Worm (Caenorhabditis elegans) whole organism, L4 larva: ENCODE data around the gene R10E4.3.

Source experiments
- T20F7.1 ChIP-seq: fragments of 200-800 bp; sonication (Bioruptor generic); optimal IDR thresholded peaks from 2 replicates; lab custom pipeline; 2018; ENCODE audit warnings: mild to moderate bottlenecking, missing genetic modification characterization, missing compliant biosample characterization
- Y105C5A.15 ChIP-seq: fragments of 200-800 bp; sonication (Bioruptor generic); IDR thresholded peaks from 2 replicates; pipeline ENCODE4 v1.3.6; 2022; ENCODE audit warnings: missing genetic modification characterization, missing compliant biosample characterization
- aha-1 ChIP-seq: fragments of 150-350 bp; peaks from one replicate; lab custom pipeline; 2014; ENCODE audit warnings: missing biosample characterization, missing genetic modification characterization
- ceh-82 ChIP-seq: sonication (generic microtip); optimal IDR thresholded peaks from 2 replicates; lab custom pipeline; 2017; ENCODE audit warnings: missing biosample characterization, missing genetic modification characterization
- dmd-6 ChIP-seq: fragments of 200-800 bp; sonication (Bioruptor generic); IDR thresholded peaks from 2 replicates; pipeline ENCODE4 v1.3.6; 2022; ENCODE audit warnings: missing genetic modification reagents, missing genetic modification characterization, missing compliant biosample characterization
- hlh-30 ChIP-seq: sonication (generic microtip); optimal IDR thresholded peaks from 2 replicates; lab custom pipeline; 2017; ENCODE audit warnings: antibody characterized with exemption, mild to moderate bottlenecking, missing genetic modification characterization, missing compliant biosample characterization; ENCODE audit not compliant: insufficient read depth
- hmg-1.1 ChIP-seq: fragments of 200-800 bp; sonication (Bioruptor generic); IDR thresholded peaks from 2 replicates; pipeline ENCODE4 v1.3.6; 2022; ENCODE audit warnings: missing genetic modification reagents, missing genetic modification characterization, missing compliant biosample characterization
- mdl-1 ChIP-seq, 2 experiments: fragments of 150-350 bp in 1 of 2; sonication (generic microtip) in 1 of 2; optimal IDR thresholded peaks; 2 replicates each; lab custom pipeline; 2014 to 2017; ENCODE audit warnings: missing biosample characterization in 2 of 2, missing genetic modification characterization in 2 of 2
- mep-1 ChIP-seq: fragments of 150-350 bp; sonication (generic microtip); optimal IDR thresholded peaks from 3 replicates; lab custom pipeline; 2014; ENCODE audit warnings: missing biosample characterization, missing genetic modification characterization
- mxl-3 ChIP-seq: fragments of 200-800 bp; sonication (Bioruptor generic); optimal IDR thresholded peaks from 2 replicates; lab custom pipeline; 2018; ENCODE audit warnings: mild to moderate bottlenecking, missing genetic modification characterization, missing compliant biosample characterization
- nhr-111 ChIP-seq: fragments of 200-800 bp; sonication (Bioruptor generic); optimal IDR thresholded peaks from 2 replicates; lab custom pipeline; 2018; ENCODE audit warnings: mild to moderate bottlenecking, missing genetic modification characterization, missing compliant biosample characterization
- nhr-28 ChIP-seq: fragments of 150-350 bp; optimal IDR thresholded peaks from 2 replicates; lab custom pipeline; 2014; ENCODE audit warnings: missing biosample characterization, missing genetic modification characterization
- nhr-77 ChIP-seq: fragments of 150-350 bp; optimal IDR thresholded peaks from 2 replicates; lab custom pipeline; 2014; ENCODE audit warnings: missing biosample characterization, missing genetic modification characterization

The R10E4.3 gene

ce11 chrIII:4236178-4236577 lies 51.1 kb downstream of the R10E4.3 start (continued):
- peak; percentile 26 for TF ChIP-seq hlh-30 (tag; lab: Kevin White, UChicago)
- peak; percentile 35 for TF ChIP-seq mxl-3 (GFP tag; lab: Kevin White, UChicago)
- TF ChIP-seq mep-1 (tag; lab: Kevin White, UChicago): peak; percentile 41
- TF ChIP-seq nhr-111 (GFP tag; lab: Kevin White, UChicago): no peak
- TF ChIP-seq nhr-28 (tag; lab: Kevin White, UChicago): peak; percentile 61
- peak; percentile 40 for TF ChIP-seq dmd-6 (GFP tag; lab: Robert Waterston, UW)
- no peak for TF ChIP-seq nhr-77 (tag; lab: Kevin White, UChicago)
- TF ChIP-seq hmg-1.1 (GFP tag; lab: Robert Waterston, UW): peak; percentile 27; the same call in 1 of the 2 replicates
- TF ChIP-seq Y105C5A.15 (GFP tag; lab: Robert Waterston, UW): no peak
- peak; percentile 73 for TF ChIP-seq aha-1 (tag; lab: Kevin White, UChicago)
- TF ChIP-seq T20F7.1 (GFP tag; lab: Kevin White, UChicago): no peak
- TF ChIP-seq mdl-1 (tag; optimal IDR thresholded peaks at IDR 0.05; lab: Kevin White, UChicago): peak in 1 of 2 experiments; percentile 36
- TF ChIP-seq ceh-82 (tag; lab: Kevin White, UChicago): no peak
